Fruit fly (Drosophila melanogaster) whole organism, embryonic: ENCODE results near the gene opa.

Source experiments
- CG11696 ChIP-seq: fragments of 200-800 bp; sonication (Bioruptor generic); IDR thresholded peaks from 2 replicates; pipeline ENCODE4 v1.3.6; 2022; ENCODE audit warnings: missing biosample characterization, missing genetic modification characterization
- CG12071 ChIP-seq: fragments of 200-800 bp; sonication (Bioruptor generic); optimal IDR thresholded peaks from 3 replicates; lab custom pipeline; 2018; ENCODE audit warnings: missing biosample characterization, mild to moderate bottlenecking, missing genetic modification characterization
- CG14710 ChIP-seq: fragments of 200-800 bp; sonication (Bioruptor generic); optimal IDR thresholded peaks from 3 replicates; lab custom pipeline; 2019; ENCODE audit warnings: missing biosample characterization, mild to moderate bottlenecking, missing genetic modification characterization, moderate library complexity
- CG15479 ChIP-seq: fragments of 200-800 bp; sonication (Bioruptor generic); optimal IDR thresholded peaks from 3 replicates; lab custom pipeline; 2019; ENCODE audit warnings: missing biosample characterization, mild to moderate bottlenecking, missing genetic modification characterization, moderate library complexity
- CG17186 ChIP-seq: fragments of 200-800 bp; sonication (Bioruptor generic); optimal IDR thresholded peaks from 3 replicates; lab custom pipeline; 2017; ENCODE audit warnings: missing biosample characterization, missing genetic modification reagents, missing genetic modification characterization
- CG17612 ChIP-seq: fragments of 200-800 bp; sonication (Bioruptor generic); IDR thresholded peaks from 2 replicates; pipeline ENCODE4 v1.3.6; 2022; ENCODE audit warnings: missing biosample characterization, missing genetic modification characterization
- CG18476 ChIP-seq: fragments of 200-800 bp; sonication (Bioruptor generic); optimal IDR thresholded peaks from 2 replicates; lab custom pipeline; 2016; ENCODE audit warnings: missing biosample characterization, mild to moderate bottlenecking, missing genetic modification characterization
- CG31441 ChIP-seq: fragments of 200-800 bp; sonication (Bioruptor generic); IDR thresholded peaks from 2 replicates; pipeline ENCODE4 v1.3.6; 2022; ENCODE audit warnings: missing biosample characterization, missing genetic modification characterization
- CG33213 ChIP-seq: fragments of 200-800 bp; sonication (Bioruptor generic); optimal IDR thresholded peaks from 3 replicates; lab custom pipeline; 2016; ENCODE audit warnings: missing biosample characterization, missing genetic modification characterization
- CG4617 ChIP-seq: fragments of 200-800 bp; sonication (Bioruptor generic); optimal IDR thresholded peaks from 3 replicates; lab custom pipeline; 2016; ENCODE audit warnings: missing biosample characterization, missing genetic modification characterization, borderline replicate concordance
- CG4707 ChIP-seq: fragments of 200-800 bp; sonication (Bioruptor generic); optimal IDR thresholded peaks from 2 replicates; lab custom pipeline; 2018; ENCODE audit warnings: missing biosample characterization, mild to moderate bottlenecking, missing genetic modification characterization, moderate library complexity
- CG6765 ChIP-seq: fragments of 200-800 bp; sonication (Bioruptor generic); optimal IDR thresholded peaks from 3 replicates; lab custom pipeline; 2017; ENCODE audit warnings: missing biosample characterization, mild to moderate bottlenecking, missing genetic modification characterization
- CG8765 ChIP-seq: fragments of 200-800 bp; sonication (Bioruptor generic); IDR thresholded peaks from 2 replicates; pipeline ENCODE4 v1.3.6; 2022; ENCODE audit warnings: missing biosample characterization, missing genetic modification characterization
- CkIIα-i1 ChIP-seq: fragments of 200-800 bp; sonication (Bioruptor generic); IDR thresholded peaks from 2 replicates; pipeline ENCODE4 v1.3.6; 2022; ENCODE audit warnings: missing biosample characterization, missing genetic modification characterization
- H2.0 ChIP-seq: fragments of 200-800 bp; sonication (Bioruptor generic); IDR thresholded peaks from 2 replicates; pipeline ENCODE4 v1.3.6; 2022; ENCODE audit warnings: missing biosample characterization, missing genetic modification characterization
- Hand ChIP-seq: fragments of 200-800 bp; sonication (Bioruptor generic); optimal IDR thresholded peaks from 2 replicates; lab custom pipeline; 2017; ENCODE audit warnings: mild to moderate bottlenecking, missing biosample characterization, missing genetic modification reagents, missing genetic modification characterization
- Hey ChIP-seq: fragments of 200-800 bp; sonication (Bioruptor generic); optimal IDR thresholded peaks from 3 replicates; lab custom pipeline; 2018; ENCODE audit warnings: missing biosample characterization, mild to moderate bottlenecking, missing genetic modification characterization
- HmgD ChIP-seq: fragments of 200-800 bp; sonication (Bioruptor generic); optimal IDR thresholded peaks from 3 replicates; lab custom pipeline; 2016; ENCODE audit warnings: missing biosample characterization, missing genetic modification characterization
- Kr ChIP-seq: fragments of 200-800 bp; sonication (Bioruptor generic); optimal IDR thresholded peaks from 2 replicates; lab custom pipeline; 2017; ENCODE audit warnings: missing biosample characterization, mild to moderate bottlenecking, missing genetic modification characterization
- Lim3 ChIP-seq: fragments of 200-800 bp; sonication (Bioruptor generic); IDR thresholded peaks from 2 replicates; pipeline ENCODE4 v1.3.6; 2022; ENCODE audit warnings: missing biosample characterization, missing genetic modification characterization
- Max ChIP-seq: fragments of 200-800 bp; sonication (Bioruptor generic); optimal IDR thresholded peaks from 2 replicates; lab custom pipeline; 2016; ENCODE audit warnings: missing biosample characterization, mild to moderate bottlenecking, missing genetic modification characterization
- Mes4 ChIP-seq: fragments of 200-800 bp; sonication (Bioruptor generic); optimal IDR thresholded peaks from 2 replicates; lab custom pipeline; 2016; ENCODE audit warnings: missing biosample characterization, missing genetic modification characterization
- Oaz ChIP-seq: fragments of 200-800 bp; sonication (Bioruptor generic); IDR thresholded peaks from 2 replicates; pipeline ENCODE4 v1.3.6; 2022; ENCODE audit warnings: missing biosample characterization, missing genetic modification characterization
- Oli ChIP-seq: fragments of 200-800 bp; sonication (Bioruptor generic); optimal IDR thresholded peaks from 2 replicates; lab custom pipeline; 2018; ENCODE audit warnings: missing biosample characterization, mild to moderate bottlenecking, missing genetic modification characterization, moderate library complexity
- Ravus ChIP-seq: fragments of 200-800 bp; sonication (Bioruptor generic); IDR thresholded peaks from 2 replicates; pipeline ENCODE4 v1.3.6; 2022; ENCODE audit warnings: missing biosample characterization, missing genetic modification characterization
- Taf1 ChIP-seq: fragments of 200-800 bp; sonication (Bioruptor generic); IDR thresholded peaks from 2 replicates; pipeline ENCODE4 v1.3.6; 2022; ENCODE audit warnings: missing biosample characterization, missing genetic modification characterization
- Trl ChIP-seq, 3 experiments: fragments of >200 bp in 2 of 3; fragments of 200-800 bp in 1 of 3; sonication (Bioruptor generic) in 1 of 3; optimal IDR thresholded peaks; 2 replicates in 1 of 3; 3 replicates in 2 of 3; lab custom pipeline; 2016 to 2017; ENCODE audit warnings: missing biosample characterization in 1 of 3, missing genetic modification characterization in 1 of 3
- ac ChIP-seq: fragments of 200-800 bp; sonication (Bioruptor generic); optimal IDR thresholded peaks from 3 replicates; lab custom pipeline; 2017; ENCODE audit warnings: missing biosample characterization, mild to moderate bottlenecking, missing genetic modification characterization
- bigmax ChIP-seq: fragments of 200-800 bp; sonication (Bioruptor generic); optimal IDR thresholded peaks from 2 replicates; lab custom pipeline; 2018; ENCODE audit warnings: missing biosample characterization, mild to moderate bottlenecking, missing genetic modification characterization
- bsh ChIP-seq, 2 experiments: fragments of 200-800 bp; sonication (Bioruptor generic); optimal IDR thresholded peaks; 2 replicates each; lab custom pipeline; 2017 to 2018; ENCODE audit warnings: mild to moderate bottlenecking in 2 of 2, missing biosample characterization in 2 of 2, missing genetic modification characterization in 2 of 2, moderate library complexity in 1 of 2
- ci ChIP-seq: fragments of 200-800 bp; sonication (Bioruptor generic); IDR thresholded peaks from 3 replicates; pipeline ENCODE4 v1.3.6; 2022; ENCODE audit warnings: missing biosample characterization, missing genetic modification characterization
- dimm ChIP-seq: fragments of 200-800 bp; sonication (Bioruptor generic); IDR thresholded peaks from 2 replicates; pipeline ENCODE4 v1.3.6; 2022; ENCODE audit warnings: missing biosample characterization, missing genetic modification characterization
- dm ChIP-seq: fragments of 200-800 bp; sonication (Bioruptor generic); optimal IDR thresholded peaks from 3 replicates; lab custom pipeline; 2016; ENCODE audit warnings: missing biosample characterization, missing genetic modification characterization
- en ChIP-seq: fragments of 200-800 bp; sonication (Bioruptor generic); optimal IDR thresholded peaks from 2 replicates; lab custom pipeline; 2016; ENCODE audit warnings: missing biosample characterization, missing genetic modification characterization
- eve ChIP-seq, 2 experiments: fragments of >200 bp; optimal IDR thresholded peaks; 2 replicates each; lab custom pipeline; 2017; ENCODE audit warnings: missing biosample characterization in 2 of 2, missing genetic modification characterization in 2 of 2
- ewg ChIP-seq: fragments of 200-800 bp; sonication (Bioruptor generic); optimal IDR thresholded peaks from 3 replicates; lab custom pipeline; 2017; ENCODE audit warnings: mild to moderate bottlenecking, missing biosample characterization, missing genetic modification reagents, missing genetic modification characterization
- exex ChIP-seq: fragments of 200-800 bp; sonication (Bioruptor generic); optimal IDR thresholded peaks from 4 replicates; lab custom pipeline; 2018; ENCODE audit warnings: missing biosample characterization, mild to moderate bottlenecking, missing genetic modification characterization, moderate library complexity
- ham ChIP-seq: fragments of 200-800 bp; sonication (Bioruptor generic); IDR thresholded peaks from 2 replicates; pipeline ENCODE4 v1.3.6; 2022; ENCODE audit warnings: missing biosample characterization, missing genetic modification characterization
- hb ChIP-seq: fragments of 200-800 bp; sonication (Bioruptor generic); IDR thresholded peaks from 3 replicates; pipeline ENCODE4 v1.3.6; 2022; ENCODE audit warnings: missing biosample characterization, missing genetic modification characterization; ENCODE audit not compliant: partially characterized antibody
- kni ChIP-seq: fragments of 200-800 bp; sonication (Bioruptor generic); optimal IDR thresholded peaks from 3 replicates; lab custom pipeline; 2017; ENCODE audit warnings: mild to moderate bottlenecking, missing biosample characterization, missing genetic modification reagents, missing genetic modification characterization
- prd ChIP-seq, 3 experiments: fragments of >200 bp in 2 of 3; fragments of 200-800 bp in 1 of 3; sonication (Bioruptor generic) in 1 of 3; optimal IDR thresholded peaks in 2 of 3; IDR thresholded peaks in 1 of 3; 2 replicates in 2 of 3; 3 replicates in 1 of 3; pipeline versions ENCODE4 v1.3.6 to Lab custom; 2017 to 2022; ENCODE audit warnings: missing biosample characterization in 1 of 3, missing genetic modification characterization in 1 of 3
- repo ChIP-seq: fragments of 200-800 bp; sonication (Bioruptor generic); optimal IDR thresholded peaks from 2 replicates; lab custom pipeline; 2016; ENCODE audit warnings: missing biosample characterization, missing genetic modification characterization
- rib ChIP-seq: fragments of 200-800 bp; sonication (Bioruptor generic); IDR thresholded peaks from 2 replicates; pipeline ENCODE4 v1.3.6; 2022; ENCODE audit warnings: missing biosample characterization, missing genetic modification characterization
- sc ChIP-seq, 3 experiments: fragments of >200 bp in 2 of 3; fragments of 200-800 bp in 1 of 3; sonication (Bioruptor generic) in 1 of 3; optimal IDR thresholded peaks; 2 replicates in 2 of 3; 3 replicates in 1 of 3; lab custom pipeline; 2017; ENCODE audit warnings: mild to moderate bottlenecking in 1 of 3, missing biosample characterization in 1 of 3, missing genetic modification characterization in 1 of 3, missing genetic modification reagents in 1 of 3
- trem ChIP-seq: fragments of 200-800 bp; optimal IDR thresholded peaks from 3 replicates; lab custom pipeline; 2019; ENCODE audit warnings: missing biosample characterization, mild to moderate bottlenecking, missing genetic modification characterization, moderate library complexity
- twi ChIP-seq: fragments of 200-800 bp; optimal IDR thresholded peaks from 2 replicates; lab custom pipeline; 2019; ENCODE audit warnings: missing biosample characterization, mild to moderate bottlenecking, missing genetic modification characterization, moderate library complexity
- tx ChIP-seq: fragments of 200-800 bp; sonication (Bioruptor generic); optimal IDR thresholded peaks from 2 replicates; lab custom pipeline; 2016; ENCODE audit warnings: missing biosample characterization, missing genetic modification characterization
- wor ChIP-seq: fragments of 200-800 bp; sonication (Bioruptor generic); IDR thresholded peaks from 2 replicates; pipeline ENCODE4 v1.3.6; 2022; ENCODE audit warnings: missing biosample characterization, missing genetic modification characterization
- zen ChIP-seq: fragments of 200-800 bp; sonication (Bioruptor generic); optimal IDR thresholded peaks from 3 replicates; lab custom pipeline; 2018; ENCODE audit warnings: missing biosample characterization, mild to moderate bottlenecking, missing genetic modification characterization, moderate library complexity

Gene opa

dm6 chr3R:4866073-4866472, 13.5 kb downstream of the opa start:
- TF ChIP-seq HmgD (GFP tag; lab: Kevin White, UChicago) (no peak), CG12071 (GFP tag; lab: Kevin White, UChicago) (no peak), CG17186 (GFP tag; lab: Kevin White, UChicago) (no peak), CkIIα-i1 (GFP tag; lab: Robert Waterston, UW) (no peak), tx (GFP tag; lab: Kevin White, UChicago) (no peak), zen (peak; percentile 50), ci (GFP tag; lab: Robert Waterston, UW) (no peak), Max (GFP tag; lab: Kevin White, UChicago) (no peak), kni (GFP tag; lab: Kevin White, UChicago) (no peak), CG11696 (GFP tag; lab: Robert Waterston, UW) (no peak), CG4617 (no peak), CG18476 (GFP tag; lab: Kevin White, UChicago) (no peak), twi (tag; lab: Kevin White, UChicago) (peak; percentile 28), CG33213 (GFP tag; lab: Kevin White, UChicago) (no peak), en (GFP tag; lab: Kevin White, UChicago) (no peak), exex (tag; lab: Kevin White, UChicago) (no peak), wor (GFP tag; lab: Robert Waterston, UW) (no peak), repo (GFP tag; lab: Kevin White, UChicago) (no peak), Mes4 (GFP tag; lab: Kevin White, UChicago) (no peak), prd (optimal IDR thresholded peaks at IDR 0.05; lab: Kevin White, UChicago) (no peak), prd (GFP tag; IDR thresholded peaks at IDR 0.05; lab: Robert Waterston, UW) (peak; percentile 44; the same call in 1 of the 3 replicates), CG15479 (GFP tag; lab: Kevin White, UChicago) (peak; percentile 79), ham (GFP tag; lab: Robert Waterston, UW) (no peak), CG8765 (no peak), eve (GFP tag; optimal IDR thresholded peaks at IDR 0.05; lab: Kevin White, UChicago) (no peak), Ravus (GFP tag; lab: Robert Waterston, UW) (no peak), CG14710 (tag; lab: Kevin White, UChicago) (no peak), Trl (optimal IDR thresholded peaks at IDR 0.05; lab: Kevin White, UChicago) (no peak), Trl (GFP tag; optimal IDR thresholded peaks at IDR 0.05; lab: Kevin White, UChicago) (no peak), ewg (GFP tag; lab: Kevin White, UChicago) (no peak), dm (GFP tag; lab: Kevin White, UChicago) (no peak), Hey (tag; lab: Kevin White, UChicago) (no peak), sc (optimal IDR thresholded peaks at IDR 0.05; lab: Kevin White, UChicago) (no peak), sc (GFP tag; optimal IDR thresholded peaks at IDR 0.05; lab: Kevin White, UChicago) (no peak), Oli (tag; lab: Kevin White, UChicago) (no peak), Lim3 (GFP tag; lab: Robert Waterston, UW) (no peak), Kr (GFP tag; lab: Kevin White, UChicago) (peak; percentile 20), CG31441 (GFP tag; lab: Robert Waterston, UW) (no peak), trem (tag; lab: Kevin White, UChicago) (no peak), Hand (no peak), CG6765 (GFP tag; lab: Kevin White, UChicago) (no peak), ac (peak; percentile 37), H2.0 (no peak), Oaz (GFP tag; lab: Robert Waterston, UW) (no peak), Taf1 (GFP tag; lab: Robert Waterston, UW) (no peak), bsh (GFP tag; optimal IDR thresholded peaks at IDR 0.05; lab: Kevin White, UChicago) (no peak), CG17612 (GFP tag; lab: Robert Waterston, UW) (no peak), dimm (no peak), hb (GFP tag; lab: Robert Waterston, UW) (0 out of 3 replicates have a peak, but pooled peaks have one; percentile 12), bigmax (GFP tag; lab: Kevin White, UChicago) (no peak), rib (no peak), CG4707 (GFP tag; lab: Kevin White, UChicago) (no peak)
- TF ChIP-seq, all 482 proteins: peak for 7
